Fruit fly (Drosophila melanogaster) whole organism, wandering third instar larva: ENCODE data around the gene CG3473.

Source experiments
- OdsH ChIP-seq: fragments of 200-800 bp; sonication (Bioruptor generic); optimal IDR thresholded peaks from 2 replicates; lab custom pipeline; 2016; ENCODE audit warnings: missing biosample characterization, mild to moderate bottlenecking, missing genetic modification characterization
- dsf ChIP-seq: sonication (Bioruptor generic); optimal IDR thresholded peaks from 2 replicates; lab custom pipeline; 2016; ENCODE audit warnings: missing biosample characterization, missing genetic modification characterization, borderline replicate concordance
- fru ChIP-seq: fragments of 200-800 bp; sonication (Bioruptor generic); optimal IDR thresholded peaks from 3 replicates; lab custom pipeline; 2016; ENCODE audit warnings: missing biosample characterization, mild to moderate bottlenecking, missing genetic modification characterization
- h ChIP-seq: fragments of 200-800 bp; sonication (Bioruptor generic); optimal IDR thresholded peaks from 3 replicates; lab custom pipeline; 2016; ENCODE audit warnings: missing biosample characterization, mild to moderate bottlenecking, missing genetic modification characterization
- pan ChIP-seq: fragments of >200 bp; optimal IDR thresholded peaks from 2 replicates; lab custom pipeline; 2017

DNA sequence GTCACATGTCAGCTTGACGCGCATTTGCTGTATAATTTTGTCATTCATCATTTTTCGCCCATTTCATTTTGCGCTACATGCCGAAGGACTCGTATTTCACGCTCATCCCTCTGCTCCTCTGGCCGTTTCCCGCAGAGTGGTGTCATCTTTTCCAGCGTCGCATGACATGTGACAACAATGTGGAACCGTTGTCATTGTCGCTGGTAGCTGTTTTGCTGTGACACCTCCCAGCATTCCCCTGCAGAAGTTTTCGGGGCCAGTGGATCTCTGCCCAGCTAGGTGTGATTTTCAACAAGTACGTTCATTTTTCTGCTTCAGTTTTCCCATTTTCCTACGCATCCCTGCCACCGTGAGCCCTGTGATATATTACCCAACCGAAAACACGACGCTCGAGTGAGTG, 46.2 kb downstream of the CG3473 start:
- TF ChIP-seq dsf (no peak), h (GFP tag; lab: Kevin White, UChicago) (no peak), fru (no peak), OdsH (GFP tag; lab: Kevin White, UChicago) (no peak), pan (lab: Kevin White, UChicago) (no peak)
